Fruit fly (Drosophila melanogaster) whole organism, embryonic: ENCODE data around the gene CG33282.
A peak's percentile ranks its signal among the peaks of the same experiment; 100 is the strongest.

Experiments used
- Adf1 ChIP-seq: fragments of 200-800 bp; sonication (Bioruptor generic); IDR thresholded peaks from 2 replicates; pipeline ENCODE4 v1.3.6; 2022; ENCODE audit warnings: missing biosample characterization, missing genetic modification characterization
- BtbVII ChIP-seq: fragments of 200-800 bp; sonication (Bioruptor generic); optimal IDR thresholded peaks from 3 replicates; lab custom pipeline; 2017; ENCODE audit warnings: missing biosample characterization, mild to moderate bottlenecking, missing genetic modification characterization
- CG10147 ChIP-seq: fragments of 200-800 bp; sonication (Bioruptor generic); optimal IDR thresholded peaks from 2 replicates; lab custom pipeline; 2019; ENCODE audit warnings: missing biosample characterization, mild to moderate bottlenecking, missing genetic modification characterization, moderate library complexity
- CG10565 ChIP-seq: fragments of 200-800 bp; sonication (Bioruptor generic); optimal IDR thresholded peaks from 3 replicates; lab custom pipeline; 2016; ENCODE audit warnings: missing biosample characterization, mild to moderate bottlenecking, missing genetic modification characterization
- CG11085 ChIP-seq: fragments of 200-800 bp; sonication (Bioruptor generic); IDR thresholded peaks from 2 replicates; pipeline ENCODE4 v1.3.6; 2022; ENCODE audit warnings: missing biosample characterization, missing genetic modification characterization
- CG1233 ChIP-seq: fragments of 200-800 bp; sonication (Bioruptor generic); optimal IDR thresholded peaks from 4 replicates; lab custom pipeline; 2018; ENCODE audit warnings: missing biosample characterization, mild to moderate bottlenecking, missing genetic modification characterization
- CG14441 ChIP-seq: fragments of 200-800 bp; sonication (Bioruptor generic); IDR thresholded peaks from 2 replicates; pipeline ENCODE4 v1.3.6; 2022; ENCODE audit warnings: missing biosample characterization, missing genetic modification characterization
- CG1602 ChIP-seq: fragments of 200-800 bp; sonication (Bioruptor generic); optimal IDR thresholded peaks from 3 replicates; lab custom pipeline; 2016; ENCODE audit warnings: missing biosample characterization, missing genetic modification characterization
- CG17802 ChIP-seq: fragments of 200-800 bp; sonication (Bioruptor generic); optimal IDR thresholded peaks from 2 replicates; lab custom pipeline; 2018; ENCODE audit warnings: missing biosample characterization, mild to moderate bottlenecking, missing genetic modification characterization, moderate library complexity
- CG1832 ChIP-seq: fragments of 200-800 bp; sonication (Bioruptor generic); optimal IDR thresholded peaks from 2 replicates; lab custom pipeline; 2017; ENCODE audit warnings: missing biosample characterization, mild to moderate bottlenecking, missing genetic modification characterization, inconsistent platforms
- CG2116 ChIP-seq: fragments of 200-800 bp; sonication (Bioruptor generic); optimal IDR thresholded peaks from 3 replicates; lab custom pipeline; 2018; ENCODE audit warnings: missing biosample characterization, mild to moderate bottlenecking, missing genetic modification characterization
- CG30431 ChIP-seq: fragments of 200-800 bp; sonication (Bioruptor generic); optimal IDR thresholded peaks from 2 replicates; lab custom pipeline; 2017; ENCODE audit warnings: missing biosample characterization, missing genetic modification characterization
- CG31441 ChIP-seq: fragments of 200-800 bp; sonication (Bioruptor generic); IDR thresholded peaks from 2 replicates; pipeline ENCODE4 v1.3.6; 2022; ENCODE audit warnings: missing biosample characterization, missing genetic modification characterization
- CG6272 ChIP-seq: fragments of 200-800 bp; sonication (Bioruptor generic); IDR thresholded peaks from 2 replicates; pipeline ENCODE4 v1.3.6; 2022; ENCODE audit warnings: missing biosample characterization, missing genetic modification characterization
- CG6765 ChIP-seq: fragments of 200-800 bp; sonication (Bioruptor generic); optimal IDR thresholded peaks from 3 replicates; lab custom pipeline; 2017; ENCODE audit warnings: missing biosample characterization, mild to moderate bottlenecking, missing genetic modification characterization
- CG6791 ChIP-seq: fragments of 200-800 bp; sonication (Bioruptor generic); IDR thresholded peaks from 3 replicates; pipeline ENCODE4 v1.3.6; 2022; ENCODE audit warnings: missing biosample characterization, missing genetic modification characterization; ENCODE audit not compliant: partially characterized antibody
- CG8388 ChIP-seq: fragments of 200-800 bp; sonication (Bioruptor generic); optimal IDR thresholded peaks from 2 replicates; lab custom pipeline; 2019; ENCODE audit warnings: missing biosample characterization, mild to moderate bottlenecking, missing genetic modification characterization, moderate library complexity
- CG9609 ChIP-seq: fragments of 200-800 bp; sonication (Bioruptor generic); optimal IDR thresholded peaks from 3 replicates; lab custom pipeline; 2016; ENCODE audit warnings: missing biosample characterization, missing genetic modification characterization
- CG9876 ChIP-seq: fragments of 200-800 bp; sonication (Bioruptor generic); optimal IDR thresholded peaks from 2 replicates; lab custom pipeline; 2016; ENCODE audit warnings: missing biosample characterization, missing genetic modification characterization
- CHES-1-like ChIP-seq: fragments of 200-800 bp; sonication (Bioruptor generic); optimal IDR thresholded peaks from 2 replicates; lab custom pipeline; 2016; ENCODE audit warnings: missing biosample characterization, missing genetic modification characterization
- Camta ChIP-seq: fragments of 200-800 bp; sonication (Bioruptor generic); optimal IDR thresholded peaks from 2 replicates; lab custom pipeline; 2016; ENCODE audit warnings: missing biosample characterization, missing genetic modification characterization
- Dbx ChIP-seq: fragments of 200-800 bp; sonication (Bioruptor generic); IDR thresholded peaks from 3 replicates; pipeline ENCODE4 v1.3.6; 2022; ENCODE audit warnings: missing biosample characterization, missing genetic modification characterization
- Dfd ChIP-seq, 2 experiments: fragments of >200 bp; optimal IDR thresholded peaks; 2 replicates each; lab custom pipeline; 2017; ENCODE audit warnings: missing biosample characterization in 2 of 2, missing genetic modification characterization in 2 of 2
- E2f2 ChIP-seq: fragments of 200-800 bp; sonication (Bioruptor generic); IDR thresholded peaks from 2 replicates; pipeline ENCODE4 v1.3.6; 2022; ENCODE audit warnings: missing biosample characterization, missing genetic modification characterization
- Fer2 ChIP-seq: fragments of 200-800 bp; sonication (Bioruptor generic); optimal IDR thresholded peaks from 2 replicates; lab custom pipeline; 2018; ENCODE audit warnings: missing biosample characterization, mild to moderate bottlenecking, missing genetic modification characterization, moderate library complexity
- HLH4C ChIP-seq: fragments of 200-800 bp; sonication (Bioruptor generic); IDR thresholded peaks from 3 replicates; pipeline ENCODE4 v1.3.6; 2022; ENCODE audit warnings: missing biosample characterization, missing genetic modification characterization; ENCODE audit not compliant: partially characterized antibody
- HmgD ChIP-seq: fragments of 200-800 bp; sonication (Bioruptor generic); optimal IDR thresholded peaks from 3 replicates; lab custom pipeline; 2016; ENCODE audit warnings: missing biosample characterization, missing genetic modification characterization
- HmgZ ChIP-seq: fragments of 200-800 bp; sonication (Bioruptor generic); optimal IDR thresholded peaks from 2 replicates; lab custom pipeline; 2018; ENCODE audit warnings: missing biosample characterization, mild to moderate bottlenecking, missing genetic modification characterization
- Hmr ChIP-seq: fragments of 200-800 bp; sonication (Bioruptor generic); optimal IDR thresholded peaks from 3 replicates; lab custom pipeline; 2017; ENCODE audit warnings: mild to moderate bottlenecking, missing biosample characterization, missing genetic modification reagents, missing genetic modification characterization
- MTF-1 ChIP-seq: fragments of 200-800 bp; sonication (Bioruptor generic); optimal IDR thresholded peaks from 2 replicates; lab custom pipeline; 2018; ENCODE audit warnings: missing biosample characterization, mild to moderate bottlenecking, missing genetic modification characterization, borderline replicate concordance
- Oaz ChIP-seq: fragments of 200-800 bp; sonication (Bioruptor generic); IDR thresholded peaks from 2 replicates; pipeline ENCODE4 v1.3.6; 2022; ENCODE audit warnings: missing biosample characterization, missing genetic modification characterization
- Six4 ChIP-seq: fragments of 200-800 bp; sonication (Bioruptor generic); optimal IDR thresholded peaks from 2 replicates; lab custom pipeline; 2016; ENCODE audit warnings: missing biosample characterization, missing genetic modification characterization
- Sry-β ChIP-seq: fragments of 200-800 bp; sonication (Bioruptor generic); optimal IDR thresholded peaks from 2 replicates; lab custom pipeline; 2018; ENCODE audit warnings: missing biosample characterization, mild to moderate bottlenecking, missing genetic modification characterization, moderate library complexity
- az2 ChIP-seq: fragments of 200-800 bp; sonication (Bioruptor generic); optimal IDR thresholded peaks from 3 replicates; lab custom pipeline; 2016; ENCODE audit warnings: missing biosample characterization, missing genetic modification characterization
- bsh ChIP-seq, 2 experiments: fragments of 200-800 bp; sonication (Bioruptor generic); optimal IDR thresholded peaks; 2 replicates each; lab custom pipeline; 2017 to 2018; ENCODE audit warnings: mild to moderate bottlenecking in 2 of 2, missing biosample characterization in 2 of 2, missing genetic modification characterization in 2 of 2, moderate library complexity in 1 of 2
- cas ChIP-seq: fragments of 200-800 bp; sonication (Bioruptor generic); IDR thresholded peaks from 2 replicates; pipeline ENCODE4 v1.3.6; 2022; ENCODE audit warnings: missing biosample characterization, missing genetic modification characterization
- fd102C ChIP-seq: fragments of 200-800 bp; sonication (Bioruptor generic); optimal IDR thresholded peaks from 2 replicates; lab custom pipeline; 2018; ENCODE audit warnings: missing biosample characterization, mild to moderate bottlenecking, missing genetic modification characterization, moderate library complexity
- fd3F ChIP-seq: fragments of 200-800 bp; sonication (Bioruptor generic); optimal IDR thresholded peaks from 2 replicates; lab custom pipeline; 2018; ENCODE audit warnings: missing biosample characterization, mild to moderate bottlenecking, missing genetic modification characterization, moderate library complexity
- fd64A ChIP-seq: fragments of 200-800 bp; sonication (Bioruptor generic); optimal IDR thresholded peaks from 3 replicates; lab custom pipeline; 2018; ENCODE audit warnings: missing biosample characterization, mild to moderate bottlenecking, missing genetic modification characterization
- klu ChIP-seq: fragments of 200-800 bp; sonication (Bioruptor generic); IDR thresholded peaks from 2 replicates; pipeline ENCODE4 v1.3.6; 2022; ENCODE audit warnings: missing biosample characterization, missing genetic modification characterization
- kni ChIP-seq: fragments of 200-800 bp; sonication (Bioruptor generic); optimal IDR thresholded peaks from 3 replicates; lab custom pipeline; 2017; ENCODE audit warnings: mild to moderate bottlenecking, missing biosample characterization, missing genetic modification reagents, missing genetic modification characterization
- lab ChIP-seq: fragments of 200-800 bp; sonication (Bioruptor generic); optimal IDR thresholded peaks from 3 replicates; lab custom pipeline; 2017; ENCODE audit warnings: missing biosample characterization, missing genetic modification characterization, mild to moderate bottlenecking, moderate library complexity, missing genetic modification reagents
- lola ChIP-seq, 3 experiments: fragments of >200 bp in 2 of 3; fragments of 200-800 bp in 1 of 3; sonication (Bioruptor generic) in 1 of 3; optimal IDR thresholded peaks; 2 replicates each; lab custom pipeline; 2017 to 2019; ENCODE audit warnings: missing biosample characterization in 3 of 3, missing genetic modification characterization in 3 of 3, mild to moderate bottlenecking in 1 of 3, moderate library complexity in 1 of 3
- phol ChIP-seq: fragments of 200-800 bp; sonication (Bioruptor generic); optimal IDR thresholded peaks from 3 replicates; lab custom pipeline; 2018; ENCODE audit warnings: missing biosample characterization, mild to moderate bottlenecking, missing genetic modification characterization, moderate library complexity
- sc ChIP-seq, 3 experiments: fragments of >200 bp in 2 of 3; fragments of 200-800 bp in 1 of 3; sonication (Bioruptor generic) in 1 of 3; optimal IDR thresholded peaks; 2 replicates in 2 of 3; 3 replicates in 1 of 3; lab custom pipeline; 2017; ENCODE audit warnings: mild to moderate bottlenecking in 1 of 3, missing biosample characterization in 1 of 3, missing genetic modification characterization in 1 of 3, missing genetic modification reagents in 1 of 3
- sd ChIP-seq: fragments of 200-800 bp; sonication (Bioruptor generic); optimal IDR thresholded peaks from 3 replicates; lab custom pipeline; 2018; ENCODE audit warnings: missing biosample characterization, mild to moderate bottlenecking, missing genetic modification characterization, moderate library complexity
- slp2 ChIP-seq: fragments of 200-800 bp; sonication (Bioruptor generic); optimal IDR thresholded peaks from 2 replicates; lab custom pipeline; 2016; ENCODE audit warnings: missing biosample characterization, missing genetic modification characterization
- sr ChIP-seq: fragments of 200-800 bp; sonication (Bioruptor generic); IDR thresholded peaks from 3 replicates; pipeline ENCODE4 v1.3.6; 2022; ENCODE audit warnings: missing biosample characterization, missing genetic modification characterization
- tio ChIP-seq: fragments of 200-800 bp; sonication (Bioruptor generic); optimal IDR thresholded peaks from 2 replicates; lab custom pipeline; 2017; ENCODE audit warnings: missing biosample characterization, missing genetic modification characterization, inconsistent platforms
- wdn ChIP-seq: fragments of 200-800 bp; sonication (Bioruptor generic); IDR thresholded peaks from 2 replicates; pipeline ENCODE4 v1.3.6; 2022; ENCODE audit warnings: missing biosample characterization, missing genetic modification characterization

CG33282 gene

dm6 chr2L:3356193-3356645, 28.5 kb downstream of the CG33282 start (continued):
- no peak for TF ChIP-seq MTF-1 (GFP tag; lab: Kevin White, UChicago)
- TF ChIP-seq CG14441 = 0 out of 2 replicates have a peak, but pooled peaks have one; percentile 46
- TF ChIP-seq Dbx (GFP tag; lab: Robert Waterston, UW) = no peak
- TF ChIP-seq Hmr (GFP tag; lab: Kevin White, UChicago) = peak; percentile 51
- TF ChIP-seq fd3F (GFP tag; lab: Kevin White, UChicago) = no peak
- peak; percentile 33 for TF ChIP-seq CHES-1-like (GFP tag; lab: Kevin White, UChicago)
- no peak for TF ChIP-seq CG6765 (GFP tag; lab: Kevin White, UChicago)
- TF ChIP-seq az2 (GFP tag; lab: Kevin White, UChicago) = no peak
- no peak for TF ChIP-seq wdn
- TF ChIP-seq lola (GFP tag; optimal IDR thresholded peaks at IDR 0.05; lab: Kevin White, UChicago) = no peak
- peak; percentile 43 for TF ChIP-seq CG9609 (GFP tag; lab: Kevin White, UChicago)
- 0 out of 2 replicates have a peak, but pooled peaks have one; percentile 1 for TF ChIP-seq klu (GFP tag; lab: Robert Waterston, UW)
- TF ChIP-seq phol (tag; lab: Kevin White, UChicago) = no peak
- no peak for TF ChIP-seq CG31441 (GFP tag; lab: Robert Waterston, UW)
- no peak for TF ChIP-seq CG1233
- TF ChIP-seq Sry-β (GFP tag; lab: Kevin White, UChicago) = no peak
- peak; percentile 28 for TF ChIP-seq sd (tag; lab: Kevin White, UChicago)
- peak; percentile 12 for TF ChIP-seq BtbVII (GFP tag; lab: Kevin White, UChicago)
- TF ChIP-seq Adf1 (GFP tag; lab: Robert Waterston, UW) = peak; percentile 13; the same call in 1 of the 2 replicates
- peak in 1 of 2 experiments; percentile 76 for TF ChIP-seq bsh (GFP tag; optimal IDR thresholded peaks at IDR 0.05; lab: Kevin White, UChicago)
- TF ChIP-seq CG10147 (GFP tag; lab: Kevin White, UChicago) = no peak
- no peak for TF ChIP-seq E2f2 (GFP tag; lab: Robert Waterston, UW)
- TF ChIP-seq lab (GFP tag; lab: Kevin White, UChicago) = peak; percentile 41
- TF ChIP-seq kni (GFP tag; lab: Kevin White, UChicago) = no peak
- no peak for TF ChIP-seq sc (optimal IDR thresholded peaks at IDR 0.05; lab: Kevin White, UChicago)
- TF ChIP-seq sc (GFP tag; optimal IDR thresholded peaks at IDR 0.05; lab: Kevin White, UChicago) = no peak
- no peak for TF ChIP-seq HLH4C (GFP tag; lab: Robert Waterston, UW)
- no peak for TF ChIP-seq CG11085 (GFP tag; lab: Robert Waterston, UW)
- TF ChIP-seq sr (GFP tag; lab: Robert Waterston, UW) = no peak
- no peak for TF ChIP-seq tio (GFP tag; lab: Kevin White, UChicago)
- no peak for TF ChIP-seq slp2
- no peak for TF ChIP-seq CG30431 (GFP tag; lab: Kevin White, UChicago)
- TF ChIP-seq fd64A (GFP tag; lab: Kevin White, UChicago) = no peak
- no peak for TF ChIP-seq CG6791
- TF ChIP-seq Dfd (GFP tag; optimal IDR thresholded peaks at IDR 0.05; lab: Kevin White, UChicago) = no peak
- TF ChIP-seq Camta (GFP tag; lab: Kevin White, UChicago) = no peak
- no peak for TF ChIP-seq HmgD (GFP tag; lab: Kevin White, UChicago)
- no peak for TF ChIP-seq HmgZ (tag; lab: Kevin White, UChicago)
- no peak for TF ChIP-seq Fer2 (tag; lab: Kevin White, UChicago)
- no peak for TF ChIP-seq Oaz
- TF ChIP-seq CG8388 = no peak
- no peak for TF ChIP-seq CG10565 (GFP tag; lab: Kevin White, UChicago)
- no peak for TF ChIP-seq fd102C (GFP tag; lab: Kevin White, UChicago)
- no peak for TF ChIP-seq cas
- TF ChIP-seq CG9876 = no peak
- TF ChIP-seq CG2116 (GFP tag; lab: Kevin White, UChicago) = no peak
- TF ChIP-seq CG17802 (tag; lab: Kevin White, UChicago) = no peak
- TF ChIP-seq CG6272 (GFP tag; lab: Robert Waterston, UW) = no peak
- no peak for TF ChIP-seq Six4 (GFP tag; lab: Kevin White, UChicago)
- no peak for TF ChIP-seq CG1602
- TF ChIP-seq CG1832 = no peak
